Worm (Caenorhabditis elegans) whole organism, late embryonic: ENCODE measurements around the gene C48B4.10.

Experiments used
- F13H6.1 ChIP-seq: sonication (generic microtip); optimal IDR thresholded peaks from 2 replicates; lab custom pipeline; 2016; ENCODE audit warnings: missing genetic modification characterization, missing compliant biosample characterization
- hlh-8 ChIP-seq: sonication (generic microtip); optimal IDR thresholded peaks from 2 replicates; lab custom pipeline; 2016; ENCODE audit warnings: missing genotype, missing genetic modification characterization, missing compliant biosample characterization

DNA sequence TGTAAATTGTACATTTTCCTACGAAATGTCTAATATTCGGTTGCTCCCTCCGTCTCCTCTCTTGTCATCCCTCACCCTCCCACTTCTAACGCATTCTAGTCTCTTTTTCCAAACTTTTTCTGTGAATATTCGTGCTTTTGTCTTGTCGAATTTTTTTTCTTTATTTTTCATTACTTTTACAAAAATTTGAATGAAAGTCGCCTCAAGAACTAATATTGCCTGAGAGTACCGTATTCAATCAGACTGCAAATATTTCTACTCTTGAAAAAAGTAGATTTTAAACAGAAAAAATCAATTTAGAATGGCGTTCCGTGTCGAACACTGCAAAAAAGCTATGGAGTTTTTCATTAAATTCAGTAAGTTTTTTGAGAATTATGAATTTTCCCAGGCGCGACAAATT, 8.0 kb downstream of the C48B4.10 start, which contains the start of gene ZK1098.11:
- TF ChIP-seq hlh-8 (tag; lab: Kevin White, UChicago) = no peak
- no peak for TF ChIP-seq F13H6.1
